Worm (Caenorhabditis elegans) whole organism, L2 larva: ENCODE data around the gene ubh-4.
A peak's percentile ranks its signal among the peaks of the same experiment; 100 is the strongest.

Experiments
- C34F6.9 ChIP-seq: fragments of 150-350 bp; optimal IDR thresholded peaks from 2 replicates; lab custom pipeline; 2014; ENCODE audit warnings: missing biosample characterization, missing genetic modification characterization
- F13H6.1 ChIP-seq: sonication (generic microtip); optimal IDR thresholded peaks from 2 replicates; lab custom pipeline; 2016; ENCODE audit warnings: missing genetic modification characterization, missing compliant biosample characterization
- R02D3.7 ChIP-seq: fragments of 150-350 bp; optimal IDR thresholded peaks from 2 replicates; lab custom pipeline; 2014; ENCODE audit warnings: missing biosample characterization, missing genetic modification characterization
- Y55F3AM.14 ChIP-seq: fragments of 200-800 bp; sonication (Bioruptor generic); optimal IDR thresholded peaks from 2 replicates; lab custom pipeline; 2018; ENCODE audit warnings: mild to moderate bottlenecking, missing genetic modification characterization, missing compliant biosample characterization
- ZK546.5 ChIP-seq: sonication (generic microtip); optimal IDR thresholded peaks from 2 replicates; lab custom pipeline; 2017; ENCODE audit warnings: missing biosample characterization, missing genetic modification characterization
- alr-1 ChIP-seq: fragments of 150-350 bp; optimal IDR thresholded peaks from 2 replicates; lab custom pipeline; 2014; ENCODE audit warnings: missing biosample characterization, missing genetic modification characterization
- aly-2 ChIP-seq: fragments of 150-350 bp; optimal IDR thresholded peaks from 2 replicates; lab custom pipeline; 2014; ENCODE audit warnings: missing biosample characterization, missing genetic modification characterization
- ama-1 ChIP-seq: fragments of 150-350 bp; optimal IDR thresholded peaks from 2 replicates; lab custom pipeline; 2018; ENCODE audit warnings: inconsistent platforms
- blmp-1 ChIP-seq: sonication (generic microtip); optimal IDR thresholded peaks from 2 replicates; lab custom pipeline; 2017; ENCODE audit warnings: missing genetic modification characterization, mild to moderate bottlenecking, missing compliant biosample characterization, antibody characterized with exemption, moderate library complexity; ENCODE audit not compliant: insufficient read depth
- ceh-16 ChIP-seq: fragments of 150-350 bp; optimal IDR thresholded peaks from 2 replicates; lab custom pipeline; 2014; ENCODE audit warnings: missing biosample characterization, missing genetic modification characterization
- ceh-82 ChIP-seq: fragments of 150-350 bp; optimal IDR thresholded peaks from 2 replicates; lab custom pipeline; 2014; ENCODE audit warnings: missing biosample characterization, missing genetic modification characterization
- crh-2 ChIP-seq: sonication (generic microtip); optimal IDR thresholded peaks from 2 replicates; lab custom pipeline; 2017; ENCODE audit warnings: missing biosample characterization, missing genetic modification characterization
- dmd-4 ChIP-seq: sonication (generic microtip); optimal IDR thresholded peaks from 2 replicates; lab custom pipeline; 2017; ENCODE audit warnings: missing biosample characterization, missing genetic modification characterization
- egl-27 ChIP-seq: sonication (generic microtip); optimal IDR thresholded peaks from 3 replicates; lab custom pipeline; 2017; ENCODE audit warnings: missing biosample characterization, missing genetic modification reagents, missing genetic modification characterization
- elt-1 ChIP-seq: fragments of 150-350 bp; optimal IDR thresholded peaks from 2 replicates; lab custom pipeline; 2014; ENCODE audit warnings: missing biosample characterization, missing genetic modification characterization
- elt-3 ChIP-seq: sonication (generic microtip); optimal IDR thresholded peaks from 2 replicates; lab custom pipeline; 2017; ENCODE audit warnings: missing biosample characterization, missing genetic modification characterization
- fos-1 ChIP-seq: fragments of 150-350 bp; optimal IDR thresholded peaks from 2 replicates; lab custom pipeline; 2014; ENCODE audit warnings: missing biosample characterization, missing genetic modification characterization
- gmeb-1 ChIP-seq: fragments of 150-350 bp; optimal IDR thresholded peaks from 2 replicates; lab custom pipeline; 2014; ENCODE audit warnings: missing biosample characterization, missing genetic modification characterization
- lin-11 ChIP-seq: fragments of 150-350 bp; sonication (generic microtip); optimal IDR thresholded peaks from 2 replicates; lab custom pipeline; 2014; ENCODE audit warnings: missing biosample characterization, missing genetic modification characterization, inconsistent platforms, mixed read lengths
- lin-13 ChIP-seq: fragments of 150-350 bp; optimal IDR thresholded peaks from 2 replicates; lab custom pipeline; 2014; ENCODE audit warnings: missing biosample characterization, missing genetic modification reagents, missing genetic modification characterization
- lin-39 ChIP-seq: fragments of 150-350 bp; optimal IDR thresholded peaks from 2 replicates; lab custom pipeline; 2014; ENCODE audit warnings: missing biosample characterization, missing genetic modification reagents, missing genetic modification characterization
- lsy-2 ChIP-seq, 2 experiments: fragments of 150-350 bp in 1 of 2; sonication (generic microtip) in 1 of 2; optimal IDR thresholded peaks; 2 replicates each; lab custom pipeline; 2014 to 2017; ENCODE audit warnings: missing biosample characterization in 2 of 2, missing genetic modification characterization in 2 of 2
- mab-5 ChIP-seq: fragments of 150-350 bp; optimal IDR thresholded peaks from 2 replicates; lab custom pipeline; 2014; ENCODE audit warnings: missing biosample characterization, missing genetic modification characterization
- mbf-1 ChIP-seq: sonication (generic microtip); optimal IDR thresholded peaks from 2 replicates; lab custom pipeline; 2017; ENCODE audit warnings: missing biosample characterization, missing genetic modification characterization
- mdl-1 ChIP-seq, 2 experiments: fragments of 150-350 bp in 1 of 2; sonication (generic microtip) in 1 of 2; optimal IDR thresholded peaks; 2 replicates each; lab custom pipeline; 2017; ENCODE audit warnings: missing biosample characterization in 2 of 2, missing genetic modification characterization in 2 of 2
- nhr-10 ChIP-seq: sonication (generic microtip); optimal IDR thresholded peaks from 2 replicates; lab custom pipeline; 2017; ENCODE audit warnings: missing biosample characterization, missing genetic modification characterization
- nhr-11 ChIP-seq: fragments of 150-350 bp; optimal IDR thresholded peaks from 2 replicates; lab custom pipeline; 2014; ENCODE audit warnings: missing biosample characterization, missing genetic modification characterization
- nhr-12 ChIP-seq: fragments of 150-350 bp; optimal IDR thresholded peaks from 2 replicates; lab custom pipeline; 2014; ENCODE audit warnings: missing biosample characterization, missing genetic modification characterization
- nhr-129 ChIP-seq: fragments of 150-350 bp; optimal IDR thresholded peaks from 2 replicates; lab custom pipeline; 2014; ENCODE audit warnings: missing biosample characterization, missing genetic modification characterization
- nhr-21 ChIP-seq: fragments of 150-350 bp; optimal IDR thresholded peaks from 2 replicates; lab custom pipeline; 2014; ENCODE audit warnings: missing biosample characterization, missing genetic modification characterization
- nhr-23 ChIP-seq: fragments of 150-350 bp; optimal IDR thresholded peaks from 2 replicates; lab custom pipeline; 2014; ENCODE audit warnings: missing biosample characterization, missing genetic modification reagents, missing genetic modification characterization
- nhr-237 ChIP-seq: fragments of 150-350 bp; optimal IDR thresholded peaks from 2 replicates; lab custom pipeline; 2014; ENCODE audit warnings: missing biosample characterization, missing genetic modification characterization
- nhr-25 ChIP-seq: fragments of 150-350 bp; sonication (generic microtip); optimal IDR thresholded peaks from 3 replicates; lab custom pipeline; 2014; ENCODE audit warnings: missing biosample characterization, missing genetic modification characterization
- nhr-6 ChIP-seq: fragments of 150-350 bp; optimal IDR thresholded peaks from 2 replicates; lab custom pipeline; 2014; ENCODE audit warnings: missing biosample characterization, missing genetic modification characterization
- nhr-77 ChIP-seq: fragments of 150-350 bp; optimal IDR thresholded peaks from 2 replicates; lab custom pipeline; 2014; ENCODE audit warnings: missing biosample characterization, missing genetic modification characterization
- peb-1 ChIP-seq: fragments of 150-350 bp; optimal IDR thresholded peaks from 2 replicates; lab custom pipeline; 2014; ENCODE audit warnings: missing biosample characterization, missing genetic modification characterization
- sem-4 ChIP-seq: fragments of 150-350 bp; optimal IDR thresholded peaks from 2 replicates; lab custom pipeline; 2014; ENCODE audit warnings: missing biosample characterization, missing genetic modification reagents, missing genetic modification characterization
- skn-1 ChIP-seq: sonication (generic microtip); optimal IDR thresholded peaks from 2 replicates; lab custom pipeline; 2017; ENCODE audit warnings: missing biosample characterization, missing genetic modification characterization
- sma-3 ChIP-seq: sonication (generic microtip); optimal IDR thresholded peaks from 2 replicates; lab custom pipeline; 2016; ENCODE audit warnings: missing genetic modification reagents, missing genetic modification characterization, missing compliant biosample characterization
- sma-9 ChIP-seq, 2 experiments: fragments of 150-350 bp in 1 of 2; sonication (generic microtip) in 1 of 2; optimal IDR thresholded peaks; 2 replicates each; lab custom pipeline; 2014 to 2016; ENCODE audit warnings: missing genetic modification characterization in 2 of 2, mild to moderate bottlenecking in 1 of 2, missing biosample characterization in 1 of 2, missing compliant biosample characterization in 1 of 2, missing genetic modification reagents in 1 of 2, moderate library complexity in 1 of 2
- snpc-4 ChIP-seq: fragments of 150-350 bp; optimal IDR thresholded peaks from 2 replicates; lab custom pipeline; 2014; ENCODE audit warnings: missing biosample characterization, missing genetic modification characterization
- unc-39 ChIP-seq: fragments of 150-350 bp; optimal IDR thresholded peaks from 2 replicates; lab custom pipeline; 2014; ENCODE audit warnings: missing biosample characterization, missing genetic modification characterization
- unc-55 ChIP-seq: fragments of 150-350 bp; sonication (generic microtip); optimal IDR thresholded peaks from 3 replicates; lab custom pipeline; 2014; ENCODE audit warnings: missing biosample characterization, missing genetic modification reagents, missing genetic modification characterization
- unc-62 ChIP-seq: fragments of 150-350 bp; optimal IDR thresholded peaks from 2 replicates; lab custom pipeline; 2014; ENCODE audit warnings: missing biosample characterization, missing genetic modification reagents, missing genetic modification characterization
- zag-1 ChIP-seq: fragments of 150-350 bp; optimal IDR thresholded peaks from 2 replicates; lab custom pipeline; 2014; ENCODE audit warnings: missing biosample characterization, missing genetic modification characterization
- ztf-1 ChIP-seq: fragments of 200-800 bp; sonication (Bioruptor generic); conservative IDR thresholded peaks from 2 replicates; pipeline ENCODE4 v1.3.6; 2022; ENCODE audit warnings: missing genetic modification characterization, missing compliant biosample characterization
- ztf-11 ChIP-seq: sonication (generic microtip); optimal IDR thresholded peaks from 2 replicates; lab custom pipeline; 2017; ENCODE audit warnings: missing biosample characterization, missing genetic modification characterization
- ztf-4 ChIP-seq: fragments of 150-350 bp; optimal IDR thresholded peaks from 2 replicates; lab custom pipeline; 2014; ENCODE audit warnings: missing biosample characterization, missing genetic modification characterization

ubh-4 gene

ce11 chrII:8016167-8016566, 23.2 kb downstream of the ubh-4 start:
- no peak for TF ChIP-seq mbf-1 (tag; lab: Kevin White, UChicago)
- TF ChIP-seq ceh-82 (tag; lab: Kevin White, UChicago) = no peak
- TF ChIP-seq elt-1 = no peak
- TF ChIP-seq ztf-11 = no peak
- no peak for TF ChIP-seq crh-2 (tag; lab: Kevin White, UChicago)
- no peak for TF ChIP-seq ztf-4 (tag; lab: Kevin White, UChicago)
- TF ChIP-seq sma-3 = peak; percentile 70
- peak; percentile 51 for TF ChIP-seq F13H6.1 (tag; lab: Kevin White, UChicago)
- TF ChIP-seq zag-1 (tag; lab: Kevin White, UChicago) = no peak
- no peak for TF ChIP-seq lin-39
- TF ChIP-seq aly-2 (tag; lab: Kevin White, UChicago) = no peak
- TF ChIP-seq egl-27 (tag; lab: Kevin White, UChicago) = peak; percentile 44
- no peak for TF ChIP-seq nhr-237 (tag; lab: Kevin White, UChicago)
- TF ChIP-seq alr-1 = no peak
- TF ChIP-seq nhr-25 (tag; lab: Kevin White, UChicago) = no peak
- TF ChIP-seq nhr-12 (tag; lab: Kevin White, UChicago) = no peak
- peak; percentile 53 for TF ChIP-seq gmeb-1 (tag; lab: Kevin White, UChicago)
- TF ChIP-seq snpc-4 = no peak
- TF ChIP-seq C34F6.9 (tag; lab: Kevin White, UChicago) = no peak
- peak; percentile 22 for TF ChIP-seq fos-1 (tag; lab: Kevin White, UChicago)
- no peak for TF ChIP-seq nhr-10 (tag; lab: Kevin White, UChicago)
- no peak for TF ChIP-seq unc-39 (tag; lab: Kevin White, UChicago)
- TF ChIP-seq ama-1 (lab: Kevin White, UChicago) = peak; percentile 69
- no peak for TF ChIP-seq ztf-1 (GFP tag; lab: Robert Waterston, UW)
- no peak for TF ChIP-seq ceh-16 (tag; lab: Kevin White, UChicago)
- TF ChIP-seq ZK546.5 (tag; lab: Kevin White, UChicago) = no peak
- no peak for TF ChIP-seq lin-13 (GFP tag; lab: Kevin White, UChicago)
- TF ChIP-seq nhr-23 (tag; lab: Kevin White, UChicago) = no peak
- no peak for TF ChIP-seq unc-55 (GFP tag; lab: Kevin White, UChicago)
- TF ChIP-seq mab-5 (tag; lab: Kevin White, UChicago) = no peak
- no peak for TF ChIP-seq nhr-77 (tag; lab: Kevin White, UChicago)
- peak; percentile 71 for TF ChIP-seq nhr-21
- no peak for TF ChIP-seq skn-1 (tag; lab: Kevin White, UChicago)
- TF ChIP-seq unc-62 (GFP tag; lab: Kevin White, UChicago) = no peak
- TF ChIP-seq nhr-6 (tag; lab: Kevin White, UChicago) = no peak
- peak; percentile 21 for TF ChIP-seq Y55F3AM.14
- TF ChIP-seq mdl-1 (tag; optimal IDR thresholded peaks at IDR 0.05; lab: Kevin White, UChicago) = peak in 1 of 2 experiments; percentile 47
- no peak for TF ChIP-seq nhr-11
- TF ChIP-seq sma-9 (GFP tag; optimal IDR thresholded peaks at IDR 0.05; lab: Kevin White, UChicago) = peak; percentile 99
- TF ChIP-seq sma-9 (tag; optimal IDR thresholded peaks at IDR 0.05; lab: Kevin White, UChicago) = no peak
- TF ChIP-seq peb-1 = no peak
- TF ChIP-seq nhr-129 (tag; lab: Kevin White, UChicago) = peak; percentile 65
- no peak for TF ChIP-seq lin-11
- TF ChIP-seq elt-3 (tag; lab: Kevin White, UChicago) = no peak
- TF ChIP-seq sem-4 (tag; lab: Kevin White, UChicago) = no peak
- no peak for TF ChIP-seq R02D3.7 (tag; lab: Kevin White, UChicago)
- TF ChIP-seq dmd-4 (tag; lab: Kevin White, UChicago) = no peak
- peak in 1 of 2 experiments; percentile 40 for TF ChIP-seq lsy-2 (tag; optimal IDR thresholded peaks at IDR 0.05; lab: Kevin White, UChicago)
- peak; percentile 4 for TF ChIP-seq blmp-1
